Worm (Caenorhabditis elegans) whole organism, L4 larva: ENCODE measurements around the gene cld-1.

Experiments
- D1046.2 ChIP-seq: fragments of 200-800 bp; sonication (Bioruptor generic); IDR thresholded peaks from 2 replicates; pipeline ENCODE4 v1.3.6; 2022; ENCODE audit warnings: missing genetic modification characterization, missing compliant biosample characterization
- T26A8.4 ChIP-seq: fragments of 200-800 bp; sonication (Bioruptor generic); IDR thresholded peaks from 2 replicates; pipeline ENCODE4 v1.3.6; 2022; ENCODE audit warnings: missing genetic modification characterization, missing compliant biosample characterization
- Y5F2A.4 ChIP-seq: fragments of 200-800 bp; sonication (Bioruptor generic); optimal IDR thresholded peaks from 2 replicates; lab custom pipeline; 2018; ENCODE audit warnings: mild to moderate bottlenecking, missing genetic modification characterization, missing compliant biosample characterization
- aha-1 ChIP-seq: fragments of 150-350 bp; peaks from one replicate; lab custom pipeline; 2014; ENCODE audit warnings: missing biosample characterization, missing genetic modification characterization
- aly-2 ChIP-seq: sonication (generic microtip); optimal IDR thresholded peaks from 2 replicates; lab custom pipeline; 2018; ENCODE audit warnings: missing biosample characterization, missing genetic modification characterization
- ceh-20 ChIP-seq: fragments of 200-800 bp; sonication (Bioruptor generic); IDR thresholded peaks from 2 replicates; pipeline ENCODE4 v1.3.6; 2022; ENCODE audit warnings: missing genetic modification reagents, missing genetic modification characterization, missing compliant biosample characterization
- ceh-44 ChIP-seq: fragments of 200-800 bp; sonication (Bioruptor generic); IDR thresholded peaks from 2 replicates; pipeline ENCODE4 v1.3.6; 2022; ENCODE audit warnings: missing genetic modification reagents, missing genetic modification characterization, missing compliant biosample characterization
- daf-12 ChIP-seq: fragments of 150-350 bp; optimal IDR thresholded peaks from 2 replicates; lab custom pipeline; 2014; ENCODE audit warnings: missing biosample characterization, missing genetic modification reagents, missing genetic modification characterization
- daf-16 ChIP-seq, 3 experiments: sonication (generic microtip); optimal IDR thresholded peaks; 2 replicates each; lab custom pipeline; 2016 to 2017; ENCODE audit warnings: missing genetic modification characterization in 3 of 3, missing genetic modification reagents in 3 of 3, mild to moderate bottlenecking in 2 of 3, missing compliant biosample characterization in 2 of 3, missing biosample characterization in 1 of 3, moderate library complexity in 1 of 3
- daf-19 ChIP-seq: fragments of 200-800 bp; sonication (Bioruptor generic); conservative IDR thresholded peaks from 2 replicates; pipeline ENCODE4 v1.3.6; 2022; ENCODE audit warnings: missing genetic modification characterization, missing compliant biosample characterization
- dmd-6 ChIP-seq: fragments of 200-800 bp; sonication (Bioruptor generic); IDR thresholded peaks from 2 replicates; pipeline ENCODE4 v1.3.6; 2022; ENCODE audit warnings: missing genetic modification reagents, missing genetic modification characterization, missing compliant biosample characterization
- egl-27 ChIP-seq: sonication (generic microtip); optimal IDR thresholded peaks from 3 replicates; lab custom pipeline; 2017; ENCODE audit warnings: missing biosample characterization, missing genetic modification reagents, missing genetic modification characterization
- fkh-10 ChIP-seq: fragments of 150-350 bp; optimal IDR thresholded peaks from 2 replicates; lab custom pipeline; 2014; ENCODE audit warnings: missing biosample characterization, missing genetic modification reagents, missing genetic modification characterization
- hif-1 ChIP-seq, 2 experiments: sonication (generic microtip); optimal IDR thresholded peaks; 2 replicates each; lab custom pipeline; 2016 to 2017; ENCODE audit warnings: missing compliant biosample characterization in 2 of 2, missing genetic modification characterization in 2 of 2, missing genetic modification reagents in 2 of 2, missing genotype in 2 of 2, mild to moderate bottlenecking in 1 of 2
- hlh-11 ChIP-seq: fragments of 200-800 bp; sonication (Bioruptor generic); optimal IDR thresholded peaks from 2 replicates; lab custom pipeline; 2018; ENCODE audit warnings: mild to moderate bottlenecking, missing genetic modification characterization, missing compliant biosample characterization
- lin-29 ChIP-seq: fragments of 200-800 bp; sonication (Bioruptor generic); IDR thresholded peaks from 2 replicates; pipeline ENCODE4 v1.3.6; 2022; ENCODE audit warnings: missing genetic modification reagents, missing genetic modification characterization, missing compliant biosample characterization
- lin-39 ChIP-seq: fragments of 150-350 bp; optimal IDR thresholded peaks from 2 replicates; lab custom pipeline; 2014; ENCODE audit warnings: missing biosample characterization, missing genetic modification reagents, missing genetic modification characterization
- madf-9 ChIP-seq: fragments of 200-800 bp; sonication (Bioruptor generic); conservative IDR thresholded peaks from 2 replicates; pipeline ENCODE4 v1.3.6; 2022; ENCODE audit warnings: missing genetic modification reagents, missing genetic modification characterization, missing compliant biosample characterization
- mdt-29 ChIP-seq: fragments of 200-800 bp; sonication (Bioruptor generic); IDR thresholded peaks from 2 replicates; pipeline ENCODE4 v1.3.6; 2022; ENCODE audit warnings: missing genetic modification reagents, missing genetic modification characterization, missing compliant biosample characterization
- mep-1 ChIP-seq: fragments of 150-350 bp; sonication (generic microtip); optimal IDR thresholded peaks from 3 replicates; lab custom pipeline; 2014; ENCODE audit warnings: missing biosample characterization, missing genetic modification characterization
- mes-2 ChIP-seq: sonication (generic microtip); optimal IDR thresholded peaks from 2 replicates; lab custom pipeline; 2016; ENCODE audit warnings: missing genotype, mild to moderate bottlenecking, missing genetic modification characterization, missing compliant biosample characterization; ENCODE audit not compliant: poor library complexity, severe bottlenecking
- mxl-2 ChIP-seq: fragments of 200-800 bp; sonication (Bioruptor generic); conservative IDR thresholded peaks from 2 replicates; pipeline ENCODE4 v1.3.6; 2022; ENCODE audit warnings: missing genetic modification reagents, missing genetic modification characterization, missing compliant biosample characterization
- nhr-10 ChIP-seq: fragments of 150-350 bp; optimal IDR thresholded peaks from 2 replicates; lab custom pipeline; 2014; ENCODE audit warnings: missing biosample characterization, missing genetic modification characterization
- nhr-102 ChIP-seq: sonication (generic microtip); optimal IDR thresholded peaks from 2 replicates; lab custom pipeline; 2016; ENCODE audit warnings: mild to moderate bottlenecking, missing genetic modification characterization, moderate library complexity, missing compliant biosample characterization
- nhr-111 ChIP-seq: fragments of 200-800 bp; sonication (Bioruptor generic); optimal IDR thresholded peaks from 2 replicates; lab custom pipeline; 2018; ENCODE audit warnings: mild to moderate bottlenecking, missing genetic modification characterization, missing compliant biosample characterization
- nhr-237 ChIP-seq: sonication (generic microtip); optimal IDR thresholded peaks from 2 replicates; lab custom pipeline; 2017; ENCODE audit warnings: missing biosample characterization, missing genetic modification characterization
- nhr-25 ChIP-seq: sonication (generic microtip); optimal IDR thresholded peaks from 2 replicates; lab custom pipeline; 2017; ENCODE audit warnings: missing genetic modification characterization, mild to moderate bottlenecking, missing compliant biosample characterization, antibody characterized with exemption, moderate library complexity, borderline replicate concordance; ENCODE audit not compliant: insufficient read depth
- nhr-28 ChIP-seq: fragments of 150-350 bp; optimal IDR thresholded peaks from 2 replicates; lab custom pipeline; 2014; ENCODE audit warnings: missing biosample characterization, missing genetic modification characterization
- nhr-48 ChIP-seq: sonication (generic microtip); optimal IDR thresholded peaks from 2 replicates; lab custom pipeline; 2016; ENCODE audit warnings: mild to moderate bottlenecking, missing genetic modification characterization, missing compliant biosample characterization
- php-3 ChIP-seq: fragments of 200-800 bp; sonication (Bioruptor generic); IDR thresholded peaks from 2 replicates; pipeline ENCODE4 v1.3.6; 2022; ENCODE audit warnings: missing genetic modification reagents, missing genetic modification characterization, missing compliant biosample characterization
- pqm-1 ChIP-seq: sonication (generic microtip); optimal IDR thresholded peaks from 2 replicates; lab custom pipeline; 2017; ENCODE audit warnings: missing biosample characterization, missing genetic modification characterization
- rbr-2 ChIP-seq: sonication (generic microtip); optimal IDR thresholded peaks from 2 replicates; lab custom pipeline; 2016; ENCODE audit warnings: missing genotype, missing genetic modification characterization, missing compliant biosample characterization
- saeg-2 ChIP-seq: fragments of 200-800 bp; sonication (Bioruptor generic); IDR thresholded peaks from 2 replicates; pipeline ENCODE4 v1.3.6; 2022; ENCODE audit warnings: missing genetic modification reagents, missing genetic modification characterization, missing compliant biosample characterization
- sdz-12 ChIP-seq: fragments of 200-800 bp; sonication (Bioruptor generic); optimal IDR thresholded peaks from 2 replicates; lab custom pipeline; 2018; ENCODE audit warnings: mild to moderate bottlenecking, missing genetic modification characterization, missing compliant biosample characterization
- snpc-1.2 ChIP-seq: fragments of 200-800 bp; sonication (Bioruptor generic); IDR thresholded peaks from 2 replicates; pipeline ENCODE4 v1.3.6; 2022; ENCODE audit warnings: missing genetic modification reagents, missing genetic modification characterization, missing compliant biosample characterization
- spr-3 ChIP-seq: fragments of 200-800 bp; sonication (Bioruptor generic); optimal IDR thresholded peaks from 2 replicates; lab custom pipeline; 2018; ENCODE audit warnings: mild to moderate bottlenecking, missing genetic modification characterization, missing compliant biosample characterization
- unc-62 ChIP-seq, 3 experiments: fragments of 150-350 bp in 1 of 3; sonication (generic microtip); optimal IDR thresholded peaks in 2 of 3; peaks in 1 of 3; 1 replicate in 1 of 3; 2 replicates in 2 of 3; lab custom pipeline; 2014 to 2017; ENCODE audit warnings: missing biosample characterization in 3 of 3, missing genetic modification characterization in 3 of 3, missing genetic modification reagents in 3 of 3, missing genotype in 1 of 3
- zfp-2 ChIP-seq: sonication (generic microtip); optimal IDR thresholded peaks from 2 replicates; lab custom pipeline; 2016; ENCODE audit warnings: mild to moderate bottlenecking, missing genetic modification characterization, missing compliant biosample characterization
- zfp-3 ChIP-seq: fragments of 200-800 bp; sonication (Bioruptor generic); conservative IDR thresholded peaks from 2 replicates; pipeline ENCODE4 v1.3.6; 2022; ENCODE audit warnings: missing genetic modification reagents, missing genetic modification characterization, missing compliant biosample characterization
- zip-11 ChIP-seq: fragments of 200-800 bp; sonication (Bioruptor generic); IDR thresholded peaks from 2 replicates; pipeline ENCODE4 v1.3.6; 2022; ENCODE audit warnings: missing genetic modification characterization, missing compliant biosample characterization
- ztf-11 ChIP-seq: fragments of 150-350 bp; optimal IDR thresholded peaks from 2 replicates; lab custom pipeline; 2014; ENCODE audit warnings: missing biosample characterization, missing genetic modification characterization

cld-1 gene

ce11 chrIV:12920553-12920952, 15.5 kb downstream of the cld-1 start:
- peak in 1 of 2 experiments; percentile 22 for TF ChIP-seq unc-62 (GFP tag; optimal IDR thresholded peaks at IDR 0.05 in 1 of 2; lab: Kevin White, UChicago)
- TF ChIP-seq unc-62 (tag; optimal IDR thresholded peaks at IDR 0.05; lab: Kevin White, UChicago), result no peak
- TF ChIP-seq nhr-237 (tag; lab: Kevin White, UChicago), result no peak
- TF ChIP-seq nhr-28, result peak; percentile 66
- TF ChIP-seq dmd-6 (GFP tag; lab: Robert Waterston, UW), result peak; percentile 69
- no peak for TF ChIP-seq daf-16 (GFP tag; optimal IDR thresholded peaks at IDR 0.05; lab: Kevin White, UChicago)
- peak; percentile 34 for TF ChIP-seq daf-16 (tag; optimal IDR thresholded peaks at IDR 0.05; lab: Kevin White, UChicago)
- peak; percentile 25 for TF ChIP-seq pqm-1 (tag; lab: Kevin White, UChicago)
- TF ChIP-seq nhr-25 (tag; lab: Kevin White, UChicago), result no peak
- no peak for TF ChIP-seq mdt-29 (GFP tag; lab: Robert Waterston, UW)

ce11 chrIV:12918256-12918655, 17.8 kb downstream of the cld-1 start, which contains the start of gene C32H11.3:
C32H11.3 (plus strand) TSS chrIV:12918556.
- TF ChIP-seq T26A8.4 (GFP tag; lab: Robert Waterston, UW), result no peak
- TF ChIP-seq nhr-25 (tag; lab: Kevin White, UChicago), result no peak
- TF ChIP-seq mxl-2 (GFP tag; lab: Robert Waterston, UW), result no peak
- TF ChIP-seq egl-27 (tag; lab: Kevin White, UChicago), result no peak
- no peak for TF ChIP-seq ztf-11 (tag; lab: Kevin White, UChicago)
- TF ChIP-seq saeg-2, result no peak
- TF ChIP-seq daf-19, result no peak
- no peak for TF ChIP-seq zip-11 (GFP tag; lab: Robert Waterston, UW)
- no peak for TF ChIP-seq zfp-3
- no peak for TF ChIP-seq D1046.2
- TF ChIP-seq nhr-102 (tag; lab: Kevin White, UChicago), result no peak
- no peak for TF ChIP-seq nhr-48 (tag; lab: Kevin White, UChicago)
- no peak for TF ChIP-seq spr-3 (GFP tag; lab: Kevin White, UChicago)
- TF ChIP-seq mep-1, result no peak
- TF ChIP-seq rbr-2 (tag; lab: Kevin White, UChicago), result no peak
- no peak for TF ChIP-seq daf-12 (tag; lab: Kevin White, UChicago)
- no peak for TF ChIP-seq ceh-44
- no peak for TF ChIP-seq madf-9 (GFP tag; lab: Robert Waterston, UW)
- TF ChIP-seq fkh-10 (GFP tag; lab: Kevin White, UChicago), result no peak
- no peak for TF ChIP-seq zfp-2 (tag; lab: Kevin White, UChicago)
- TF ChIP-seq, all 104 proteins: peak for 0

- TF ChIP-seq Y5F2A.4 (GFP tag; lab: Kevin White, UChicago) (no peak), mdt-29 (GFP tag; lab: Robert Waterston, UW) (no peak), snpc-1.2 (no peak), sdz-12 (GFP tag; lab: Kevin White, UChicago) (no peak)
- TF ChIP-seq, all 104 proteins: peak for 0
These were observed 20.6 kb downstream of the cld-1 start, which contains the start of gene srz-15 for ce11 chrIV:12915479-12915878. srz-15 (plus strand) TSS chrIV:12915779.

- TF ChIP-seq aly-2 (tag; lab: Kevin White, UChicago) (no peak), php-3 (no peak), unc-62 (GFP tag; optimal IDR thresholded peaks at IDR 0.05 in 1 of 2; lab: Kevin White, UChicago) (peak in 1 of 2 experiments; percentile 97), unc-62 (tag; optimal IDR thresholded peaks at IDR 0.05; lab: Kevin White, UChicago) (no peak)
- TF ChIP-seq, all 104 proteins: peak for 1
These were observed 21.5 kb downstream of the cld-1 start, which contains the start of gene irg-6 for ce11 chrIV:12914532-12915019. irg-6 (minus strand) TSS chrIV:12914969.

ce11 chrIV:12911990-12912389, 24.1 kb downstream of the cld-1 start, which contains the start of gene K08D8.5:
K08D8.5 (minus strand) TSS chrIV:12912129.
- TF ChIP-seq lin-39 (tag; lab: Kevin White, UChicago), result no peak
- no peak for TF ChIP-seq T26A8.4 (GFP tag; lab: Robert Waterston, UW)
- no peak for TF ChIP-seq nhr-48 (tag; lab: Kevin White, UChicago)
- TF ChIP-seq hif-1 (tag; optimal IDR thresholded peaks at IDR 0.05; lab: Kevin White, UChicago), result no peak
- peak; percentile 70 for TF ChIP-seq dmd-6 (GFP tag; lab: Robert Waterston, UW)
- TF ChIP-seq nhr-28, result peak; percentile 49
- no peak for TF ChIP-seq ceh-20
- no peak for TF ChIP-seq nhr-10
- no peak for TF ChIP-seq zip-11 (GFP tag; lab: Robert Waterston, UW)
- TF ChIP-seq hlh-11, result peak; percentile 7
- TF ChIP-seq nhr-111, result no peak
- no peak for TF ChIP-seq lin-29 (GFP tag; lab: Robert Waterston, UW)
- TF ChIP-seq nhr-102 (tag; lab: Kevin White, UChicago), result no peak
- no peak for TF ChIP-seq aha-1 (tag; lab: Kevin White, UChicago)
- peak; percentile 44 for TF ChIP-seq pqm-1 (tag; lab: Kevin White, UChicago)
- no peak for TF ChIP-seq mes-2 (tag; lab: Kevin White, UChicago)
